Worm (Caenorhabditis elegans) whole organism, early embryonic: ENCODE measurements around the gene srg-1.

ENCODE experiments used
- B0310.2 ChIP-seq: sonication (generic microtip); optimal IDR thresholded peaks from 2 replicates; lab custom pipeline; 2016; ENCODE audit warnings: mild to moderate bottlenecking, missing genetic modification characterization, missing compliant biosample characterization
- F13C5.2 ChIP-seq: sonication (generic microtip); optimal IDR thresholded peaks from 2 replicates; lab custom pipeline; 2017; ENCODE audit warnings: mild to moderate bottlenecking, missing genetic modification characterization, inconsistent platforms, missing compliant biosample characterization
- aly-1 ChIP-seq: sonication (generic microtip); optimal IDR thresholded peaks from 2 replicates; lab custom pipeline; 2016; ENCODE audit warnings: missing genetic modification characterization, missing compliant biosample characterization
- ama-1 ChIP-seq: fragments of 150-350 bp; optimal IDR thresholded peaks from 2 replicates; lab custom pipeline; 2014
- ceh-13 ChIP-seq: fragments of 200-800 bp; sonication (Bioruptor generic); optimal IDR thresholded peaks from 2 replicates; lab custom pipeline; 2018; ENCODE audit warnings: mild to moderate bottlenecking, missing genetic modification characterization, missing compliant biosample characterization
- ceh-36 ChIP-seq: sonication (generic microtip); optimal IDR thresholded peaks from 2 replicates; lab custom pipeline; 2016; ENCODE audit warnings: missing genetic modification characterization, inconsistent platforms, missing compliant biosample characterization
- ets-7 ChIP-seq: sonication (generic microtip); optimal IDR thresholded peaks from 2 replicates; lab custom pipeline; 2016; ENCODE audit warnings: missing genotype, missing genetic modification characterization, missing compliant biosample characterization
- flt-1 ChIP-seq: fragments of 200-800 bp; sonication (Bioruptor generic); IDR thresholded peaks from 2 replicates; pipeline ENCODE4 v1.3.6; 2022; ENCODE audit warnings: missing genetic modification characterization, missing compliant biosample characterization
- hmbx-1 ChIP-seq: sonication (generic microtip); optimal IDR thresholded peaks from 2 replicates; lab custom pipeline; 2016; ENCODE audit warnings: mild to moderate bottlenecking, missing genetic modification characterization, missing compliant biosample characterization
- hmg-4 ChIP-seq: fragments of 200-800 bp; sonication (Bioruptor generic); optimal IDR thresholded peaks from 2 replicates; lab custom pipeline; 2018; ENCODE audit warnings: mild to moderate bottlenecking, missing genetic modification characterization, missing compliant biosample characterization
- hnd-1 ChIP-seq: sonication (generic microtip); optimal IDR thresholded peaks from 2 replicates; lab custom pipeline; 2016; ENCODE audit warnings: missing genetic modification characterization, missing compliant biosample characterization
- pes-1 ChIP-seq: fragments of 200-800 bp; sonication (Bioruptor generic); IDR thresholded peaks from 2 replicates; pipeline ENCODE4 v1.3.6; 2022; ENCODE audit warnings: missing genetic modification reagents, missing genetic modification characterization, missing compliant biosample characterization
- scrt-1 ChIP-seq: fragments of 200-800 bp; sonication (Bioruptor generic); IDR thresholded peaks from 2 replicates; pipeline ENCODE4 v1.3.6; 2022; ENCODE audit warnings: missing genetic modification characterization, missing compliant biosample characterization
- sea-1 ChIP-seq: fragments of 200-800 bp; sonication (Bioruptor generic); conservative IDR thresholded peaks from 2 replicates; pipeline ENCODE4 v1.3.6; 2022; ENCODE audit warnings: missing genetic modification characterization, missing compliant biosample characterization
- tbx-11 ChIP-seq: fragments of 200-800 bp; sonication (Bioruptor generic); IDR thresholded peaks from 2 replicates; pipeline ENCODE4 v1.3.6; 2022; ENCODE audit warnings: missing genetic modification characterization, missing compliant biosample characterization
- tbx-37 ChIP-seq: fragments of 200-800 bp; sonication (Bioruptor generic); conservative IDR thresholded peaks from 2 replicates; pipeline ENCODE4 v1.3.6; 2022; ENCODE audit warnings: missing genetic modification reagents, missing genetic modification characterization, missing compliant biosample characterization
- tra-4 ChIP-seq: sonication (generic microtip); optimal IDR thresholded peaks from 2 replicates; lab custom pipeline; 2017; ENCODE audit warnings: missing genetic modification characterization, missing compliant biosample characterization

Gene srg-1

DNA sequence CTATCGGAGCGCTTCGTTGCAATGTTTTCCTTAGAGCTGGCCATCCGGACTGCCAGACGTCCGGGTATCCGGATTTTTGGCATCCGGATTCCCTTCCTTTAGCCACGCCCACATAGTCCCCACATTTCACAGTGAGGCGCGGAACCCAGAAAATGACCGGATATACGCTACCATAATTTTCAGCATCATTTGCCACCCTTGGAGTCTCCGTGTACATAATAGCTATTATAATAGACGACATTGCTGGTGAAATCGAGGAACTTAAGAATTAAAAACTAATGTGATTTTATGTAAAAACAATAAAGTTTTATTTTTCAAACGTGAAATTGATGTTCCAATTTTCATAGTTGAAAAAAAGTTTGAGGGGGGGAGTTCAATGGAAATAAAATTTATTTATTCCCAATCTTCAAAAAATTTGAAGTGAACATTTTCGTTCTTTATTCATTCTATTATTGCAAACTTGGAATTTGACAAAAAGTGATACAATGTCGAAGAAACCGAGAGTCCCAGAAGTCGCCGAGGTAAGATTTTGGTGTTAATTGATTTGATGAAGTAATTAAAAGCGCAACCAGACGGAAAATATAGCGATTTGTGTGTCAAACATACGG, 47.8 kb downstream of the srg-1 start:
- TF ChIP-seq pes-1 (GFP tag; lab: Robert Waterston, UW) = no peak
- no peak for TF ChIP-seq sea-1 (GFP tag; lab: Robert Waterston, UW)
- no peak for TF ChIP-seq ama-1 (lab: Kevin White, UChicago)
- no peak for TF ChIP-seq hmg-4 (GFP tag; lab: Kevin White, UChicago)
- no peak for TF ChIP-seq F13C5.2 (tag; lab: Kevin White, UChicago)
- no peak for TF ChIP-seq tbx-37 (GFP tag; lab: Robert Waterston, UW)
- TF ChIP-seq aly-1 = no peak
- no peak for TF ChIP-seq flt-1
- TF ChIP-seq ets-7 (tag; lab: Kevin White, UChicago) = no peak
- no peak for TF ChIP-seq ceh-13
- TF ChIP-seq B0310.2 (tag; lab: Kevin White, UChicago) = no peak
- TF ChIP-seq tra-4 (tag; lab: Kevin White, UChicago) = no peak
- TF ChIP-seq tbx-11 = no peak
- no peak for TF ChIP-seq scrt-1 (GFP tag; lab: Robert Waterston, UW)

DNA sequence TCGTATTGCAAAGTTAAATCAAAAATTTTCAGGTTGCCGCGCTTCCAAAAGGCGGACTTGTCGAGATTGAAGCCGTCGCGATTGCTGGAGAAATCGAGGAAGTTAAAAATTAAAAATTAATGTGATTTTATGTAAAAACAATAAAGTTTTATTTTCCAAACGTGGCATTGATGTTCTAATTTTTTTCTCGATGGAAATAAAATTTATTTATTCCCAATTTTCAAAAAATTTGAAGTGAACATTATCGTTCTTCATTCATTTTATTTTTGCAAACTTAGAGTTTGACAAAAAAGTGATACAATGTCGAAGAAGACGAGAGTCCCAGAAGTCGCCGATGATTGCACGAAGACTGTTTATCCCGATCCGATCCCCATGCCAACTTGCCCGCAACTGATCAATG, 49.2 kb downstream of the srg-1 start, which contains the start of gene C23G10.1:
C23G10.1 (plus strand) TSS at position 301 of the 400 bp plus-strand sequence.
- TF ChIP-seq hnd-1 (tag; lab: Kevin White, UChicago) (no peak), B0310.2 (tag; lab: Kevin White, UChicago) (no peak), ceh-13 (no peak), hmbx-1 (no peak), scrt-1 (GFP tag; lab: Robert Waterston, UW) (no peak), tbx-37 (GFP tag; lab: Robert Waterston, UW) (no peak), tbx-11 (no peak)

DNA sequence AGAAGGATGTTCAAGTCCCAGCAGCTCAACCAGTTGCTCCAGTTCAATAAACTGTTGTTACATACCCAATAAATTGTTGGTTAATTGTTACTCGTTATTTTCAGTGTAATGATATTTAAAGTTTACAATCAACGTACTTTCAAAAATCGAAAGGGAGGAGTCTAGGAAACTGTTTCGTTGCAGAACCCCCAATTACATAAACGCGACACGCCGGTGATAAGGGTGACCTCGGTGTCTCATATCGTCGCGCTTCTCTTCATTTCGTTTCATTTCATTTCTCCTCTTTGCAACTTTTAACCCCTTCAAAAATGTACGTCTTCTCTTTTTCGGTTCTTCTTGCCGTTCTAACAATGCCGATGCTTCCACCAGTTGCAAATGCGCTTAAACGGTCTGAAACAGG, 50.3 kb downstream of the srg-1 start, which contains the start of gene C23G10.2:
C23G10.2 (plus strand) TSS at position 184 of the 400 bp plus-strand sequence.
- no peak for TF ChIP-seq hmbx-1
- no peak for TF ChIP-seq hmg-4 (GFP tag; lab: Kevin White, UChicago)
- no peak for TF ChIP-seq tbx-11
- TF ChIP-seq hnd-1 (tag; lab: Kevin White, UChicago) = no peak
- no peak for TF ChIP-seq flt-1
- no peak for TF ChIP-seq tbx-37 (GFP tag; lab: Robert Waterston, UW)
- TF ChIP-seq sea-1 (GFP tag; lab: Robert Waterston, UW) = no peak
- no peak for TF ChIP-seq B0310.2 (tag; lab: Kevin White, UChicago)
- no peak for TF ChIP-seq ceh-13
- no peak for TF ChIP-seq aly-1
- TF ChIP-seq ama-1 (lab: Kevin White, UChicago) = no peak
- no peak for TF ChIP-seq ets-7 (tag; lab: Kevin White, UChicago)
- no peak for TF ChIP-seq scrt-1 (GFP tag; lab: Robert Waterston, UW)
- TF ChIP-seq tra-4 (tag; lab: Kevin White, UChicago) = no peak
- TF ChIP-seq pes-1 (GFP tag; lab: Robert Waterston, UW) = no peak
- no peak for TF ChIP-seq ceh-36
- TF ChIP-seq F13C5.2 (tag; lab: Kevin White, UChicago) = no peak

DNA sequence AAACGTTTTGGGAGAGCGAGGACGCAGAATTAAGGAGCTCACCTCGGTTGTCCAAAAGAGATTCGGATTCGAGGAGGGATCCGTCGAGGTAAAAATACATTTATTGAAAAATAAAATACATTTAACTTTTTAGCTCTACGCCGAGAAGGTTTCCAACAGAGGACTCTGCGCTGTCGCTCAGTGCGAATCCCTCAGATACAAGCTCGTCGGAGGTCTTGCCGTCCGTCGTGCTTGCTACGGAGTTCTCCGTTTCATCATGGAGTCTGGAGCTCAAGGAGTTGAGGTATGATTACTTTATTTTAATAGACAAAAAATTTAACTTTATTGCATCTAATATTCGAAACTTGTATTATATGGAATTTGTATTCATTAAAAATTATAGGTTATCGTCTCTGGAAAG, 51.1 kb downstream of the srg-1 start:
- TF ChIP-seq sea-1 (GFP tag; lab: Robert Waterston, UW) (no peak), B0310.2 (tag; lab: Kevin White, UChicago) (no peak), F13C5.2 (tag; lab: Kevin White, UChicago) (no peak), ceh-36 (no peak), aly-1 (no peak), pes-1 (GFP tag; lab: Robert Waterston, UW) (no peak), hnd-1 (tag; lab: Kevin White, UChicago) (no peak), tbx-37 (GFP tag; lab: Robert Waterston, UW) (no peak), scrt-1 (GFP tag; lab: Robert Waterston, UW) (no peak), tbx-11 (no peak), tra-4 (tag; lab: Kevin White, UChicago) (no peak), flt-1 (no peak), ceh-13 (no peak), ama-1 (lab: Kevin White, UChicago) (no peak), hmbx-1 (no peak), hmg-4 (GFP tag; lab: Kevin White, UChicago) (no peak)
